Worm (Caenorhabditis elegans) whole organism, mixed stage, embryonic: ENCODE measurements around the gene Y116F11B.2.

ENCODE experiments used
- ces-1 ChIP-seq: fragments of 150-350 bp; optimal IDR thresholded peaks from 2 replicates; lab custom pipeline; 2014; ENCODE audit warnings: missing biosample characterization, missing genetic modification reagents, missing genetic modification characterization
- elt-1 ChIP-seq: sonication (generic microtip); optimal IDR thresholded peaks from 2 replicates; lab custom pipeline; 2017; ENCODE audit warnings: missing genetic modification characterization, mild to moderate bottlenecking, missing compliant biosample characterization, antibody characterized with exemption, moderate library complexity, borderline replicate concordance; ENCODE audit not compliant: insufficient read depth
- unc-62 ChIP-seq: fragments of 150-350 bp; optimal IDR thresholded peaks from 2 replicates; lab custom pipeline; 2014; ENCODE audit warnings: missing biosample characterization, missing genetic modification reagents, missing genetic modification characterization

DNA sequence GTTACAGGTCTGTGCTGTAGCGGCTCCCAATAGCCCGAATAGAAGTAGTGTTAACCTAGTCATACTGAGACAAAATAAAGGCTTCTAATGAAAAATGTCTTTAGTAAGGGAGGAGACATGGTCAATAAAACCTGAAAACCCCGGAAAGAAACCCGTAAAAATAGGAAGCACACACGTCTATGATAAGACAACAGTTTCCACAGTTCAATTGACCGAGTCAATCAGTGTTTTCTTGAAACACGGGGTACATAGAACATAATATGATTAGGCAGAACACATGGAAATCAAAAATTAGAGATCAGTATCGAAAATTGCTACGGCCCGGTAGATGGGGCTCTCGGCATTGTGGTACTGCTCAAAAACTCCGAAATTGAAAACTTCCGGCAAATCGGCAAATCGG, 49.8 kb downstream of the Y116F11B.2 start, which contains the start of gene clec-49:
- TF ChIP-seq unc-62 (no peak), elt-1 (tag; lab: Kevin White, UChicago) (no peak), ces-1 (no peak)
